Worm (Caenorhabditis elegans): ENCODE measurements around the gene T05C1.5.

DNA sequence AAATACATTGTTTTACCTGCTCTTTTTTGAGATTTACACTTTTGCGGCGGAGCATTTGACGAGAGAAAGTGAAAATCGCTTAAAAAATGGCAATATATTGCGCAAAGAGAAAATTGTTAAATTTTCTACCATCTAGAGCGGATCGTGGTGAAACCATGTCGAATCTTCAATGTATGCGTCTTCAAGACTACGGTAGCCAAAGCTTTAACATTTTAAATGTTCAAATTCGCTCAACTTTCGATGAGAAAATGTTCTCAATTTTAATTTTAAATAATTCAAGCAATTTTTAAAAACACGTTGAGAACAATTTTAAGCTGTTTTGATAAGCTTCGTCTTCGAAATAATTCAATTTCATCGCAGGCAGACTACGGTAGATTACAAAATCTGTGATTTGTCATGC lies 30.3 kb downstream of the T05C1.5 start:
- TF ChIP-seq egl-27 (tag; optimal IDR thresholded peaks at IDR 0.05): no peak
- TF ChIP-seq unc-39 (tag; optimal IDR thresholded peaks at IDR 0.05): no peak
- TF ChIP-seq ceh-82 (tag; optimal IDR thresholded peaks at IDR 0.05): no peak
- TF ChIP-seq zag-1 (tag; optimal IDR thresholded peaks at IDR 0.05): no peak
- TF ChIP-seq R02D3.7 (tag; optimal IDR thresholded peaks at IDR 0.05): no peak
- TF ChIP-seq pha-4 (tag; optimal IDR thresholded peaks at IDR 0.05): no peak
- TF ChIP-seq ztf-11 (tag; optimal IDR thresholded peaks at IDR 0.05): no peak
- no peak for TF ChIP-seq aly-2 (tag; optimal IDR thresholded peaks at IDR 0.05)
- TF ChIP-seq jun-1 (tag; optimal IDR thresholded peaks at IDR 0.05): no peak
- TF ChIP-seq ztf-4 (tag; optimal IDR thresholded peaks at IDR 0.05): no peak
- no peak for TF ChIP-seq lin-15B (tag; optimal IDR thresholded peaks at IDR 0.05)
- no peak for TF ChIP-seq nhr-12 (tag; optimal IDR thresholded peaks at IDR 0.05)
- no peak for TF ChIP-seq unc-62 (GFP tag; optimal IDR thresholded peaks at IDR 0.05)
- no peak for TF ChIP-seq nfya-1 (tag; optimal IDR thresholded peaks at IDR 0.05; ENCODE audit: insufficient read depth)

Measured in whole organism, L3 larva.